Worm (Caenorhabditis elegans) whole organism, L1 larva: ENCODE data around the gene F31E8.5.

Source experiments
- C16A3.4 ChIP-seq: fragments of 150-350 bp; optimal IDR thresholded peaks from 2 replicates; lab custom pipeline; 2014; ENCODE audit warnings: missing biosample characterization, missing genetic modification characterization
- C34B4.2 ChIP-seq: sonication (generic microtip); optimal IDR thresholded peaks from 2 replicates; lab custom pipeline; 2017; ENCODE audit warnings: mild to moderate bottlenecking, missing genetic modification characterization, missing compliant biosample characterization
- Y116A8C.19 ChIP-seq: sonication (generic microtip); optimal IDR thresholded peaks from 2 replicates; lab custom pipeline; 2016; ENCODE audit warnings: missing compliant biosample characterization, missing genetic modification characterization, borderline replicate concordance
- aly-2 ChIP-seq: fragments of 150-350 bp; optimal IDR thresholded peaks from 2 replicates; lab custom pipeline; 2014; ENCODE audit warnings: missing biosample characterization, missing genetic modification characterization
- ama-1 ChIP-seq: fragments of 150-350 bp; optimal IDR thresholded peaks from 2 replicates; lab custom pipeline; 2014
- blmp-1 ChIP-seq: fragments of 150-350 bp; optimal IDR thresholded peaks from 2 replicates; lab custom pipeline; 2014; ENCODE audit warnings: missing biosample characterization, missing genetic modification characterization
- ces-1 ChIP-seq: fragments of 150-350 bp; optimal IDR thresholded peaks from 2 replicates; lab custom pipeline; 2014; ENCODE audit warnings: missing biosample characterization, missing genetic modification reagents, missing genetic modification characterization
- dpl-1 ChIP-seq, 3 experiments: fragments of 150-350 bp in 2 of 3; sonication (generic microtip) in 1 of 3; optimal IDR thresholded peaks; 2 replicates each; lab custom pipeline; 2014 to 2017; ENCODE audit warnings: missing biosample characterization in 3 of 3, missing genetic modification characterization in 3 of 3, missing genetic modification reagents in 3 of 3
- efl-1 ChIP-seq, 4 experiments: fragments of 150-350 bp; optimal IDR thresholded peaks in 3 of 4; peaks in 1 of 4; 1 replicate in 1 of 4; 2 replicates in 3 of 4; lab custom pipeline; 2014; ENCODE audit warnings: missing biosample characterization in 2 of 4, missing genetic modification characterization in 2 of 4, missing genetic modification reagents in 2 of 4
- egl-27 ChIP-seq, 2 experiments: fragments of 150-350 bp in 1 of 2; sonication (generic microtip); optimal IDR thresholded peaks; 3 replicates each; lab custom pipeline; 2017 to 2018; ENCODE audit warnings: missing biosample characterization in 2 of 2, missing genetic modification characterization in 2 of 2, missing genetic modification reagents in 2 of 2
- elt-2 ChIP-seq: sonication (generic microtip); optimal IDR thresholded peaks from 2 replicates; lab custom pipeline; 2016; ENCODE audit warnings: missing genetic modification characterization, mild to moderate bottlenecking, inconsistent platforms, missing compliant biosample characterization, missing genetic modification reagents
- elt-3 ChIP-seq, 6 experiments: fragments of 150-350 bp in 1 of 6; sonication (generic microtip); optimal IDR thresholded peaks; 2 replicates each; lab custom pipeline; 2017 to 2018; ENCODE audit warnings: missing biosample characterization in 6 of 6, missing genetic modification characterization in 6 of 6, inconsistent platforms in 1 of 6
- ets-5 ChIP-seq: fragments of 200-800 bp; sonication (Bioruptor generic); IDR thresholded peaks from 2 replicates; pipeline ENCODE4 v1.3.6; 2022; ENCODE audit warnings: missing genetic modification characterization, missing compliant biosample characterization
- fkh-8 ChIP-seq: sonication (generic microtip); optimal IDR thresholded peaks from 2 replicates; lab custom pipeline; 2016; ENCODE audit warnings: mild to moderate bottlenecking, missing genetic modification characterization, missing compliant biosample characterization
- fos-1 ChIP-seq: fragments of 150-350 bp; optimal IDR thresholded peaks from 2 replicates; lab custom pipeline; 2014; ENCODE audit warnings: missing biosample characterization, missing genetic modification characterization
- grh-1 ChIP-seq: fragments of 200-800 bp; sonication (Bioruptor generic); IDR thresholded peaks from 2 replicates; pipeline ENCODE4 v1.3.6; 2022; ENCODE audit warnings: missing genetic modification reagents, missing genetic modification characterization, missing compliant biosample characterization
- isw-1 ChIP-seq: fragments of 200-800 bp; sonication (Bioruptor generic); IDR thresholded peaks from 2 replicates; pipeline ENCODE4 v1.3.6; 2022; ENCODE audit warnings: missing genetic modification characterization, missing compliant biosample characterization
- lin-13 ChIP-seq: fragments of 150-350 bp; optimal IDR thresholded peaks from 2 replicates; lab custom pipeline; 2014; ENCODE audit warnings: missing biosample characterization, missing genetic modification reagents, missing genetic modification characterization
- lin-14 ChIP-seq: fragments of 200-800 bp; sonication (Bioruptor generic); optimal IDR thresholded peaks from 2 replicates; lab custom pipeline; 2018; ENCODE audit warnings: mild to moderate bottlenecking, missing genetic modification characterization, moderate library complexity, missing compliant biosample characterization
- lin-35 ChIP-seq, 2 experiments: fragments of 150-350 bp; optimal IDR thresholded peaks; 2 replicates each; lab custom pipeline; 2014; ENCODE audit warnings: missing biosample characterization in 2 of 2, missing genetic modification characterization in 2 of 2, missing genetic modification reagents in 2 of 2
- lin-39 ChIP-seq: fragments of 150-350 bp; optimal IDR thresholded peaks from 2 replicates; lab custom pipeline; 2014; ENCODE audit warnings: missing biosample characterization, missing genetic modification reagents, missing genetic modification characterization
- lir-3 ChIP-seq: sonication (generic microtip); optimal IDR thresholded peaks from 2 replicates; lab custom pipeline; 2016; ENCODE audit warnings: mild to moderate bottlenecking, missing genetic modification characterization, moderate library complexity, missing compliant biosample characterization; ENCODE audit not compliant: poor library complexity
- lsy-2 ChIP-seq, 2 experiments: fragments of 150-350 bp; optimal IDR thresholded peaks; 2 replicates each; lab custom pipeline; 2014; ENCODE audit warnings: missing biosample characterization in 2 of 2, missing genetic modification characterization in 2 of 2
- mdl-1 ChIP-seq, 2 experiments: fragments of 150-350 bp; optimal IDR thresholded peaks; 2 replicates each; lab custom pipeline; 2014 to 2017; ENCODE audit warnings: missing biosample characterization in 2 of 2, missing genetic modification characterization in 2 of 2, inconsistent platforms in 1 of 2
- mef-2 ChIP-seq: fragments of 150-350 bp; optimal IDR thresholded peaks from 2 replicates; lab custom pipeline; 2014; ENCODE audit warnings: missing biosample characterization, missing genetic modification characterization
- mep-1 ChIP-seq: fragments of 150-350 bp; optimal IDR thresholded peaks from 2 replicates; lab custom pipeline; 2014; ENCODE audit warnings: missing biosample characterization, missing genetic modification characterization
- nhr-19 ChIP-seq: fragments of 200-800 bp; sonication (Bioruptor generic); conservative IDR thresholded peaks from 2 replicates; pipeline ENCODE4 v1.3.6; 2022; ENCODE audit warnings: missing genetic modification characterization, missing compliant biosample characterization
- nhr-20 ChIP-seq: sonication (generic microtip); optimal IDR thresholded peaks from 2 replicates; lab custom pipeline; 2016; ENCODE audit warnings: mild to moderate bottlenecking, missing genetic modification characterization, missing compliant biosample characterization
- nhr-237 ChIP-seq: fragments of 150-350 bp; optimal IDR thresholded peaks from 2 replicates; lab custom pipeline; 2014; ENCODE audit warnings: missing biosample characterization, missing genetic modification characterization
- nhr-28 ChIP-seq: fragments of 150-350 bp; optimal IDR thresholded peaks from 2 replicates; lab custom pipeline; 2014; ENCODE audit warnings: missing biosample characterization, missing genetic modification characterization
- nhr-47 ChIP-seq: sonication (generic microtip); optimal IDR thresholded peaks from 2 replicates; lab custom pipeline; 2016; ENCODE audit warnings: mild to moderate bottlenecking, missing genetic modification characterization, moderate library complexity, missing compliant biosample characterization
- nhr-71 ChIP-seq: sonication (generic microtip); optimal IDR thresholded peaks from 2 replicates; lab custom pipeline; 2016; ENCODE audit warnings: mild to moderate bottlenecking, missing genetic modification characterization, moderate library complexity, missing compliant biosample characterization
- nhr-77 ChIP-seq: fragments of 150-350 bp; optimal IDR thresholded peaks from 2 replicates; lab custom pipeline; 2014; ENCODE audit warnings: missing biosample characterization, missing genetic modification characterization
- nhr-84 ChIP-seq: sonication (generic microtip); optimal IDR thresholded peaks from 2 replicates; lab custom pipeline; 2017; ENCODE audit warnings: missing biosample characterization, missing genetic modification characterization
- nhr-85 ChIP-seq: sonication (generic microtip); peaks from one replicate; lab custom pipeline; 2016; ENCODE audit warnings: missing genetic modification characterization, inconsistent platforms, missing compliant biosample characterization
- nhr-90 ChIP-seq: sonication (generic microtip); optimal IDR thresholded peaks from 2 replicates; lab custom pipeline; 2016; ENCODE audit warnings: mild to moderate bottlenecking, missing genetic modification characterization, missing compliant biosample characterization; ENCODE audit not compliant: poor library complexity
- pag-3 ChIP-seq: sonication (generic microtip); optimal IDR thresholded peaks from 2 replicates; lab custom pipeline; 2017; ENCODE audit warnings: missing genetic modification characterization, mild to moderate bottlenecking, missing compliant biosample characterization, antibody characterized with exemption, borderline replicate concordance; ENCODE audit not compliant: insufficient read depth
- pax-3 ChIP-seq: fragments of 200-800 bp; sonication (Bioruptor generic); optimal IDR thresholded peaks from 2 replicates; lab custom pipeline; 2018; ENCODE audit warnings: mild to moderate bottlenecking, missing genetic modification characterization, moderate library complexity, missing compliant biosample characterization
- pqm-1 ChIP-seq: sonication (generic microtip); optimal IDR thresholded peaks from 3 replicates; lab custom pipeline; 2017; ENCODE audit warnings: missing biosample characterization, missing genetic modification characterization
- rnt-1 ChIP-seq: sonication (generic microtip); optimal IDR thresholded peaks from 2 replicates; lab custom pipeline; 2016; ENCODE audit warnings: mild to moderate bottlenecking, missing genetic modification characterization, moderate library complexity, missing compliant biosample characterization
- tbx-2 ChIP-seq: sonication (generic microtip); optimal IDR thresholded peaks from 2 replicates; lab custom pipeline; 2016; ENCODE audit warnings: missing genetic modification characterization, missing compliant biosample characterization
- unc-130 ChIP-seq: fragments of 150-350 bp; optimal IDR thresholded peaks from 2 replicates; lab custom pipeline; 2017; ENCODE audit warnings: missing biosample characterization, missing genetic modification characterization, inconsistent platforms
- unc-62 ChIP-seq: fragments of 150-350 bp; optimal IDR thresholded peaks from 2 replicates; lab custom pipeline; 2014; ENCODE audit warnings: missing biosample characterization, missing genetic modification reagents, missing genetic modification characterization
- unc-98 ChIP-seq: fragments of 200-800 bp; sonication (Bioruptor generic); IDR thresholded peaks from 2 replicates; pipeline ENCODE4 v1.3.6; 2022; ENCODE audit warnings: missing genetic modification characterization, missing compliant biosample characterization
- vab-15 ChIP-seq: sonication (generic microtip); optimal IDR thresholded peaks from 2 replicates; lab custom pipeline; 2017; ENCODE audit warnings: missing genotype, mild to moderate bottlenecking, missing genetic modification characterization, missing compliant biosample characterization
- zag-1 ChIP-seq: fragments of 150-350 bp; optimal IDR thresholded peaks from 2 replicates; lab custom pipeline; 2014; ENCODE audit warnings: missing biosample characterization, missing genetic modification characterization
- ztf-11 ChIP-seq, 2 experiments: sonication (generic microtip); optimal IDR thresholded peaks; 2 replicates each; lab custom pipeline; 2016 to 2017; ENCODE audit warnings: missing genetic modification characterization in 2 of 2, missing biosample characterization in 1 of 2, missing compliant biosample characterization in 1 of 2
- ztf-4 ChIP-seq: fragments of 150-350 bp; optimal IDR thresholded peaks from 2 replicates; lab custom pipeline; 2014; ENCODE audit warnings: missing biosample characterization, missing genetic modification characterization

The F31E8.5 gene

DNA sequence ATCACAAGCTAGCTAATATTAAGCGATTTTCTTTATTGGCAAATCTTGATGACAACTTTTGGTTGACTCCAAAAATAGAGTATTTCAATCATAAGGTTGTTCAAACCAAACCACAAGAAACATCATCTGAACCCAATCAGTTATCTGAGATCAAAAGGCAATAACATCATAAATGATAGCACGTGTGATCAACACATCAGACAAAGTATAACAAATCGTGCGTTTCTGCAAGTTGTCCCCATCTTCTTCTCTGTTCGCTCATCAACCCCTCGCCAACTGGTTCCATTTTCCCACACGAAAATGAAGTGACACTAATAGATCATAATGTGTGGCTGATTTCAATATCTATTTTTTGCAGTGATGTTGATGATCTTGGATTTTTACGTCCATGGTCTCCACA lies 42.2 kb upstream of the F31E8.5 start (continued):
- TF ChIP-seq dpl-1 (GFP tag; optimal IDR thresholded peaks at IDR 0.05; lab: Kevin White, UChicago) = peak in 1 of 3 experiments; percentile 37
- no peak for TF ChIP-seq pag-3 (tag; lab: Kevin White, UChicago)
- peak in 3 of 6 experiments; percentile 7 to 93 (median 81) for TF ChIP-seq elt-3 (tag; optimal IDR thresholded peaks at IDR 0.05; lab: Kevin White, UChicago)
- no peak for TF ChIP-seq elt-2 (tag; lab: Kevin White, UChicago)
- TF ChIP-seq unc-62 (GFP tag; lab: Kevin White, UChicago) = no peak
- no peak for TF ChIP-seq pax-3 (tag; lab: Kevin White, UChicago)
- TF ChIP-seq ama-1 (lab: Kevin White, UChicago) = no peak

ce11 chrII:6847917-6848379 lies 40.9 kb upstream of the F31E8.5 start, which contains the start of gene tbc-6:
tbc-6 (plus strand) TSS chrII:6848124.
- TF ChIP-seq elt-3 (tag; optimal IDR thresholded peaks at IDR 0.05; lab: Kevin White, UChicago) = peak in 3 of 6 experiments; percentile 87 to 95 (median 89)
- peak; percentile 71 for TF ChIP-seq tbx-2 (tag; lab: Kevin White, UChicago)
- peak in 1 of 2 experiments; percentile 30 for TF ChIP-seq efl-1 (optimal IDR thresholded peaks at IDR 0.05; lab: Kevin White, UChicago)
- peak in 1 of 2 experiments; percentile 88 for TF ChIP-seq efl-1 (GFP tag; optimal IDR thresholded peaks at IDR 0.05 in 1 of 2; lab: Kevin White, UChicago)
- no peak for TF ChIP-seq ets-5 (GFP tag; lab: Robert Waterston, UW)
- peak in 1 of 2 experiments; percentile 22 for TF ChIP-seq lin-35 (GFP tag; optimal IDR thresholded peaks at IDR 0.05; lab: Kevin White, UChicago)
- TF ChIP-seq unc-98 (GFP tag; lab: Robert Waterston, UW) = no peak
- TF ChIP-seq isw-1 (GFP tag; lab: Robert Waterston, UW) = no peak
- peak; percentile 19 to 58 for TF ChIP-seq egl-27 (tag; optimal IDR thresholded peaks at IDR 0.05; lab: Kevin White, UChicago)
- TF ChIP-seq nhr-77 (tag; lab: Kevin White, UChicago) = peak; percentile 17
- no peak for TF ChIP-seq nhr-237 (tag; lab: Kevin White, UChicago)
- peak in 1 of 2 experiments; percentile 23 for TF ChIP-seq mdl-1 (tag; optimal IDR thresholded peaks at IDR 0.05; lab: Kevin White, UChicago)
- TF ChIP-seq lir-3 (tag; lab: Kevin White, UChicago) = no peak
- TF ChIP-seq lin-39 = peak; percentile 45
- TF ChIP-seq lin-13 (GFP tag; lab: Kevin White, UChicago) = peak; percentile 36
- peak; percentile 80 for TF ChIP-seq vab-15 (tag; lab: Kevin White, UChicago)
- TF ChIP-seq nhr-19 (GFP tag; lab: Robert Waterston, UW) = peak; percentile 67
- peak; percentile 36 for TF ChIP-seq unc-130 (tag; lab: Kevin White, UChicago)
- TF ChIP-seq dpl-1 (GFP tag; optimal IDR thresholded peaks at IDR 0.05; lab: Kevin White, UChicago) = peak in 1 of 3 experiments; percentile 21
- TF ChIP-seq pqm-1 (tag; lab: Kevin White, UChicago) = no peak
- no peak for TF ChIP-seq fkh-8 (tag; lab: Kevin White, UChicago)
- peak; percentile 57 for TF ChIP-seq nhr-90
- peak; percentile 97 for TF ChIP-seq nhr-85
- TF ChIP-seq C34B4.2 (tag; lab: Kevin White, UChicago) = no peak
- TF ChIP-seq Y116A8C.19 (tag; lab: Kevin White, UChicago) = no peak
- no peak for TF ChIP-seq mef-2 (tag; lab: Kevin White, UChicago)
- TF ChIP-seq blmp-1 (tag; lab: Kevin White, UChicago) = peak; percentile 93
- peak; percentile 83 for TF ChIP-seq mep-1 (tag; lab: Kevin White, UChicago)
- TF ChIP-seq aly-2 (tag; lab: Kevin White, UChicago) = peak; percentile 58
- TF ChIP-seq fos-1 (tag; lab: Kevin White, UChicago) = peak; percentile 27
- TF ChIP-seq nhr-71 (tag; lab: Kevin White, UChicago) = peak; percentile 85
- TF ChIP-seq nhr-84 (tag; lab: Kevin White, UChicago) = no peak
- TF ChIP-seq nhr-47 (tag; lab: Kevin White, UChicago) = peak; percentile 51
- no peak for TF ChIP-seq ces-1
- TF ChIP-seq elt-2 (tag; lab: Kevin White, UChicago) = peak; percentile 17
- TF ChIP-seq rnt-1 = peak; percentile 36
- TF ChIP-seq zag-1 (tag; lab: Kevin White, UChicago) = no peak
- TF ChIP-seq lsy-2 (tag; optimal IDR thresholded peaks at IDR 0.05; lab: Kevin White, UChicago) = peak; percentile 15 to 64
- TF ChIP-seq lin-14 (GFP tag; lab: Kevin White, UChicago) = peak; percentile 89
- TF ChIP-seq ztf-4 (tag; lab: Kevin White, UChicago) = peak; percentile 8
- TF ChIP-seq C16A3.4 (tag; lab: Kevin White, UChicago) = peak; percentile 25
- no peak for TF ChIP-seq nhr-28
- TF ChIP-seq ztf-11 (tag; optimal IDR thresholded peaks at IDR 0.05; lab: Kevin White, UChicago) = no peak
- TF ChIP-seq nhr-20 (tag; lab: Kevin White, UChicago) = peak; percentile 87
- TF ChIP-seq grh-1 (GFP tag; lab: Robert Waterston, UW) = peak; percentile 28; the same call in 1 of the 2 replicates
- TF ChIP-seq pag-3 (tag; lab: Kevin White, UChicago) = no peak
